Worm (Caenorhabditis elegans) whole organism, young adult: ENCODE results near the gene sre-32.

Experiments used
- D2030.7 ChIP-seq: fragments of 200-800 bp; sonication (Bioruptor generic); IDR thresholded peaks from 2 replicates; pipeline ENCODE4 v1.3.6; 2022; ENCODE audit warnings: missing genetic modification reagents, missing genetic modification characterization, missing compliant biosample characterization
- F39B2.1 ChIP-seq: fragments of 200-800 bp; sonication (Bioruptor generic); IDR thresholded peaks from 2 replicates; pipeline ENCODE4 v1.3.6; 2022; ENCODE audit warnings: missing genetic modification reagents, missing genetic modification characterization, missing compliant biosample characterization
- F57A8.1 ChIP-seq: fragments of 200-800 bp; sonication (Bioruptor generic); optimal IDR thresholded peaks from 2 replicates; lab custom pipeline; 2018; ENCODE audit warnings: mild to moderate bottlenecking, missing genetic modification characterization, moderate library complexity, missing compliant biosample characterization
- T26A5.8 ChIP-seq: sonication (generic microtip); optimal IDR thresholded peaks from 2 replicates; lab custom pipeline; 2016; ENCODE audit warnings: missing genetic modification characterization, missing compliant biosample characterization
- Y95B8A.8 ChIP-seq: fragments of 200-800 bp; sonication (Bioruptor generic); IDR thresholded peaks from 2 replicates; pipeline ENCODE4 v1.3.6; 2022; ENCODE audit warnings: missing genetic modification reagents, missing genetic modification characterization, missing compliant biosample characterization
- ama-1 ChIP-seq, 3 experiments: fragments of 150-350 bp in 1 of 3; sonication (generic microtip) in 2 of 3; optimal IDR thresholded peaks; 2 replicates each; lab custom pipeline; 2014 to 2018; ENCODE audit warnings: missing biosample characterization in 2 of 3, missing genetic modification characterization in 2 of 3, missing genetic modification reagents in 2 of 3
- ceh-40 ChIP-seq: fragments of 200-800 bp; sonication (Bioruptor generic); IDR thresholded peaks from 2 replicates; pipeline ENCODE4 v1.3.6; 2022; ENCODE audit warnings: missing genetic modification characterization, missing compliant biosample characterization
- egl-18 ChIP-seq: fragments of 200-800 bp; sonication (Bioruptor generic); IDR thresholded peaks from 2 replicates; pipeline ENCODE4 v1.3.6; 2022; ENCODE audit warnings: missing genetic modification reagents, missing genetic modification characterization, missing compliant biosample characterization
- nfyb-1 ChIP-seq: fragments of 200-800 bp; sonication (Bioruptor generic); IDR thresholded peaks from 2 replicates; pipeline ENCODE4 v1.3.6; 2022; ENCODE audit warnings: missing genetic modification reagents, missing genetic modification characterization, missing compliant biosample characterization
- nhr-179 ChIP-seq: sonication (generic microtip); optimal IDR thresholded peaks from 2 replicates; lab custom pipeline; 2016; ENCODE audit warnings: mild to moderate bottlenecking, missing genetic modification characterization, missing compliant biosample characterization
- nhr-90 ChIP-seq: sonication (generic microtip); optimal IDR thresholded peaks from 2 replicates; lab custom pipeline; 2016; ENCODE audit warnings: missing genotype, mild to moderate bottlenecking, missing genetic modification characterization, missing compliant biosample characterization
- rcor-1 ChIP-seq: fragments of 200-800 bp; sonication (Bioruptor generic); IDR thresholded peaks from 2 replicates; pipeline ENCODE4 v1.3.6; 2022; ENCODE audit warnings: missing genetic modification reagents, missing genetic modification characterization, missing compliant biosample characterization
- sea-2 ChIP-seq: fragments of 200-800 bp; sonication (Bioruptor generic); IDR thresholded peaks from 2 replicates; pipeline ENCODE4 v1.3.6; 2022; ENCODE audit warnings: missing genetic modification characterization, missing compliant biosample characterization
- unc-130 ChIP-seq: sonication (generic microtip); optimal IDR thresholded peaks from 2 replicates; lab custom pipeline; 2016; ENCODE audit warnings: missing genetic modification reagents, missing genetic modification characterization, missing compliant biosample characterization

- TF ChIP-seq ama-1 (optimal IDR thresholded peaks at IDR 0.05; lab: Kevin White, UChicago) (no peak), ama-1 (GFP tag; optimal IDR thresholded peaks at IDR 0.05; lab: Kevin White, UChicago) (no peak), sea-2 (GFP tag; lab: Robert Waterston, UW) (no peak), rcor-1 (GFP tag; lab: Robert Waterston, UW) (no peak), F39B2.1 (no peak), unc-130 (GFP tag; lab: Kevin White, UChicago) (no peak), D2030.7 (no peak), Y95B8A.8 (GFP tag; lab: Robert Waterston, UW) (no peak), nhr-90 (tag; lab: Kevin White, UChicago) (no peak), nhr-179 (tag; lab: Kevin White, UChicago) (no peak), ceh-40 (GFP tag; lab: Robert Waterston, UW) (no peak), nfyb-1 (GFP tag; lab: Robert Waterston, UW) (no peak), egl-18 (no peak), F57A8.1 (no peak), T26A5.8 (tag; lab: Kevin White, UChicago) (no peak)
Measured at ce11 chrII:12412417-12412816, 44.1 kb downstream of the sre-32 start, which contains the start of gene Y57A10C.1.
